Fruit fly (Drosophila melanogaster) Kc167 (cell line): Measurements from ENCODE around the gene CG18814.

Experiments
- Sin3A ChIP-seq: fragments of >200 bp; optimal IDR thresholded peaks from 2 replicates; lab custom pipeline; 2018; ENCODE audit warnings: missing external identifiers
- h ChIP-seq: fragments of >200 bp; optimal IDR thresholded peaks from 3 replicates; lab custom pipeline; 2018; ENCODE audit warnings: missing external identifiers
- psq ChIP-seq: fragments of >200 bp; optimal IDR thresholded peaks from 2 replicates; lab custom pipeline; 2017; ENCODE audit warnings: missing external identifiers

DNA sequence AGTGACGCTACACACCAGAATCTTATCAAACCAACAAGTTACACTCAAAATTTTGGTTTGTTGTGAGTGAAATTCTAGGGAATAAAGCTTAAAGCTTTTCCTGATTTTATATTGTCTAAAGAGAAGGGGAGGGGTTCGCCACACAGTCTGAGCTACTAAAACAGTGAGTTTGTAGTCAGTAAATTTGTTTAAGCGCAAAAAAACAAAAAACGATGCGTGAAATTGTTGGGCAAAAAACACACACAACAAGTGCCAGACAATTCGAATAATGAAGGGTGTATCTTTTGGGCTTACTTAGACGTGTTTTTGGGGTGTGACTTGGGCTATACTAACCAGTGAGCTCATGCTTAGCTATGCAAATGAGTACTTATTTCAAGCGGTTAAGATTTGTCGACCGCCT is 9.8 kb upstream of the CG18814 start:
- no peak for TF ChIP-seq Sin3A (lab: Kevin White, UChicago)
- TF ChIP-seq h (lab: Kevin White, UChicago), result no peak
- TF ChIP-seq psq (lab: Kevin White, UChicago), result no peak
